Worm (Caenorhabditis elegans): ENCODE measurements around the gene irld-66.

ce11 chrII:2923617-2924016, 17.0 kb downstream of the irld-66 start, which contains the start of gene ZK355.2:
- TF ChIP-seq zim-3 (tag; optimal IDR thresholded peaks at IDR 0.05): no peak
- TF ChIP-seq bed-2 (GFP tag; IDR thresholded peaks at IDR 0.05): no peak
- no peak for TF ChIP-seq hsf-1 (GFP tag; IDR thresholded peaks at IDR 0.05)
- no peak for TF ChIP-seq somi-1 (GFP tag; optimal IDR thresholded peaks at IDR 0.05)
- TF ChIP-seq nhr-27 (tag; optimal IDR thresholded peaks at IDR 0.05): no peak
- TF ChIP-seq sea-2 (GFP tag; IDR thresholded peaks at IDR 0.05): no peak
- TF ChIP-seq dpl-1 (GFP tag; optimal IDR thresholded peaks at IDR 0.05): no peak

Measured in whole organism, young adult.